Fruit fly (Drosophila melanogaster) whole organism, embryonic: ENCODE measurements around the gene CG6693.

ENCODE experiments used
- Abd-B ChIP-seq: fragments of 200-800 bp; sonication (Bioruptor generic); optimal IDR thresholded peaks from 2 replicates; lab custom pipeline; 2018; ENCODE audit warnings: missing biosample characterization, mild to moderate bottlenecking, missing genetic modification characterization, moderate library complexity
- Atf-2 ChIP-seq: fragments of 200-800 bp; sonication (Bioruptor generic); optimal IDR thresholded peaks from 2 replicates; lab custom pipeline; 2016; ENCODE audit warnings: missing biosample characterization, missing genetic modification characterization
- Atf3 ChIP-seq: fragments of 200-800 bp; sonication (Bioruptor generic); optimal IDR thresholded peaks from 3 replicates; lab custom pipeline; 2016; ENCODE audit warnings: missing biosample characterization, missing genetic modification characterization
- Awh ChIP-seq: fragments of 200-800 bp; sonication (Bioruptor generic); IDR thresholded peaks from 2 replicates; pipeline ENCODE4, ENCODE4 v1.3.6; 2022; ENCODE audit warnings: missing biosample characterization, missing genetic modification characterization
- CG11093 ChIP-seq: fragments of 200-800 bp; sonication (Bioruptor generic); IDR thresholded peaks from 3 replicates; pipeline ENCODE4 v1.3.6; 2022; ENCODE audit warnings: missing biosample characterization, missing genetic modification characterization
- CG12236 ChIP-seq: fragments of 200-800 bp; sonication (Bioruptor generic); optimal IDR thresholded peaks from 2 replicates; lab custom pipeline; 2016; ENCODE audit warnings: missing biosample characterization, missing genetic modification characterization
- CG17568 ChIP-seq: fragments of 200-800 bp; sonication (Bioruptor generic); optimal IDR thresholded peaks from 2 replicates; lab custom pipeline; 2018; ENCODE audit warnings: missing biosample characterization, mild to moderate bottlenecking, missing genetic modification characterization, moderate library complexity
- CG2120 ChIP-seq: fragments of 200-800 bp; sonication (Bioruptor generic); optimal IDR thresholded peaks from 3 replicates; lab custom pipeline; 2016; ENCODE audit warnings: missing biosample characterization, missing genetic modification characterization
- CG3838 ChIP-seq: fragments of 200-800 bp; sonication (Bioruptor generic); optimal IDR thresholded peaks from 3 replicates; lab custom pipeline; 2016; ENCODE audit warnings: missing biosample characterization, missing genetic modification characterization
- CG4707 ChIP-seq: fragments of 200-800 bp; sonication (Bioruptor generic); optimal IDR thresholded peaks from 2 replicates; lab custom pipeline; 2018; ENCODE audit warnings: missing biosample characterization, mild to moderate bottlenecking, missing genetic modification characterization, moderate library complexity
- CG6272 ChIP-seq: fragments of 200-800 bp; sonication (Bioruptor generic); IDR thresholded peaks from 2 replicates; pipeline ENCODE4 v1.3.6; 2022; ENCODE audit warnings: missing biosample characterization, missing genetic modification characterization
- CG6765 ChIP-seq: fragments of 200-800 bp; sonication (Bioruptor generic); optimal IDR thresholded peaks from 3 replicates; lab custom pipeline; 2017; ENCODE audit warnings: missing biosample characterization, mild to moderate bottlenecking, missing genetic modification characterization
- CG8281 ChIP-seq: fragments of 200-800 bp; sonication (Bioruptor generic); optimal IDR thresholded peaks from 2 replicates; lab custom pipeline; 2018; ENCODE audit warnings: missing biosample characterization, mild to moderate bottlenecking, missing genetic modification characterization, moderate library complexity
- CG9876 ChIP-seq: fragments of 200-800 bp; sonication (Bioruptor generic); optimal IDR thresholded peaks from 2 replicates; lab custom pipeline; 2016; ENCODE audit warnings: missing biosample characterization, missing genetic modification characterization
- Dll ChIP-seq: fragments of 200-800 bp; sonication (Bioruptor generic); IDR thresholded peaks from 4 replicates; pipeline ENCODE4 v1.3.6; 2022; ENCODE audit warnings: missing biosample characterization, missing genetic modification characterization; ENCODE audit not compliant: partially characterized antibody
- Ets65A ChIP-seq: fragments of 200-800 bp; sonication (Bioruptor generic); peaks from one replicate; lab custom pipeline; 2016; ENCODE audit warnings: missing biosample characterization, missing genetic modification characterization
- Ets97D ChIP-seq: fragments of 200-800 bp; sonication (Bioruptor generic); optimal IDR thresholded peaks from 3 replicates; lab custom pipeline; 2016; ENCODE audit warnings: missing biosample characterization, missing genetic modification characterization
- Hmx ChIP-seq: fragments of 200-800 bp; sonication (Bioruptor generic); optimal IDR thresholded peaks from 2 replicates; lab custom pipeline; 2016; ENCODE audit warnings: missing biosample characterization, missing genetic modification characterization
- Kr ChIP-seq: fragments of 200-800 bp; sonication (Bioruptor generic); optimal IDR thresholded peaks from 2 replicates; lab custom pipeline; 2017; ENCODE audit warnings: missing biosample characterization, mild to moderate bottlenecking, missing genetic modification characterization
- Mad ChIP-seq: fragments of 200-800 bp; sonication (Bioruptor generic); optimal IDR thresholded peaks from 2 replicates; lab custom pipeline; 2016; ENCODE audit warnings: missing biosample characterization, missing genetic modification characterization
- Mes4 ChIP-seq: fragments of 200-800 bp; sonication (Bioruptor generic); optimal IDR thresholded peaks from 2 replicates; lab custom pipeline; 2016; ENCODE audit warnings: missing biosample characterization, missing genetic modification characterization
- Oaz ChIP-seq: fragments of 200-800 bp; sonication (Bioruptor generic); IDR thresholded peaks from 2 replicates; pipeline ENCODE4 v1.3.6; 2022; ENCODE audit warnings: missing biosample characterization, missing genetic modification characterization
- Opbp ChIP-seq: fragments of 200-800 bp; sonication (Bioruptor generic); IDR thresholded peaks from 3 replicates; pipeline ENCODE4 v1.3.6; 2022; ENCODE audit warnings: missing biosample characterization, missing genetic modification characterization; ENCODE audit not compliant: partially characterized antibody
- Ravus ChIP-seq: fragments of 200-800 bp; sonication (Bioruptor generic); IDR thresholded peaks from 2 replicates; pipeline ENCODE4 v1.3.6; 2022; ENCODE audit warnings: missing biosample characterization, missing genetic modification characterization
- Six4 ChIP-seq: fragments of 200-800 bp; sonication (Bioruptor generic); optimal IDR thresholded peaks from 2 replicates; lab custom pipeline; 2016; ENCODE audit warnings: missing biosample characterization, missing genetic modification characterization
- Sry-β ChIP-seq: fragments of 200-800 bp; sonication (Bioruptor generic); optimal IDR thresholded peaks from 2 replicates; lab custom pipeline; 2018; ENCODE audit warnings: missing biosample characterization, mild to moderate bottlenecking, missing genetic modification characterization, moderate library complexity
- ara ChIP-seq: fragments of 200-800 bp; sonication (Bioruptor generic); IDR thresholded peaks from 2 replicates; pipeline ENCODE4 v1.3.6; 2022; ENCODE audit warnings: missing biosample characterization, missing genetic modification characterization
- cad ChIP-seq: fragments of >200 bp; optimal IDR thresholded peaks from 2 replicates; lab custom pipeline; 2017; ENCODE audit warnings: missing biosample characterization, missing genetic modification characterization
- cato ChIP-seq: fragments of 200-800 bp; sonication (Bioruptor generic); optimal IDR thresholded peaks from 2 replicates; lab custom pipeline; 2016; ENCODE audit warnings: missing biosample characterization, missing genetic modification characterization, borderline replicate concordance
- cwo ChIP-seq: fragments of 200-800 bp; sonication (Bioruptor generic); optimal IDR thresholded peaks from 3 replicates; lab custom pipeline; 2017; ENCODE audit warnings: missing biosample characterization, missing genetic modification characterization, mild to moderate bottlenecking, moderate library complexity, missing genetic modification reagents
- dmrt11E ChIP-seq: fragments of 200-800 bp; sonication (Bioruptor generic); optimal IDR thresholded peaks from 3 replicates; lab custom pipeline; 2018; ENCODE audit warnings: missing biosample characterization, mild to moderate bottlenecking, missing genetic modification characterization, moderate library complexity
- dmrt99B ChIP-seq: fragments of 200-800 bp; sonication (Bioruptor generic); optimal IDR thresholded peaks from 2 replicates; lab custom pipeline; 2018; ENCODE audit warnings: missing biosample characterization, mild to moderate bottlenecking, missing genetic modification characterization, moderate library complexity
- fd3F ChIP-seq: fragments of 200-800 bp; sonication (Bioruptor generic); optimal IDR thresholded peaks from 2 replicates; lab custom pipeline; 2018; ENCODE audit warnings: missing biosample characterization, mild to moderate bottlenecking, missing genetic modification characterization, moderate library complexity
- gem ChIP-seq: fragments of 200-800 bp; sonication (Bioruptor generic); optimal IDR thresholded peaks from 2 replicates; lab custom pipeline; 2019; ENCODE audit warnings: missing biosample characterization, mild to moderate bottlenecking, missing genetic modification characterization, moderate library complexity
- grau ChIP-seq: fragments of 200-800 bp; optimal IDR thresholded peaks from 3 replicates; lab custom pipeline; 2019; ENCODE audit warnings: missing biosample characterization, mild to moderate bottlenecking, missing genetic modification characterization, moderate library complexity
- grn ChIP-seq: fragments of 200-800 bp; sonication (Bioruptor generic); optimal IDR thresholded peaks from 3 replicates; lab custom pipeline; 2017; ENCODE audit warnings: missing biosample characterization, missing genetic modification characterization
- gsb-n ChIP-seq: fragments of 200-800 bp; sonication (Bioruptor generic); optimal IDR thresholded peaks from 3 replicates; lab custom pipeline; 2018; ENCODE audit warnings: missing biosample characterization, mild to moderate bottlenecking, missing genetic modification characterization
- gt ChIP-seq: fragments of 200-800 bp; sonication (Bioruptor generic); IDR thresholded peaks from 2 replicates; pipeline ENCODE4 v1.3.6; 2022; ENCODE audit warnings: missing biosample characterization, missing genetic modification characterization
- hbn ChIP-seq: fragments of 200-800 bp; sonication (Bioruptor generic); IDR thresholded peaks from 2 replicates; pipeline ENCODE4 v1.3.6; 2022; ENCODE audit warnings: missing biosample characterization, missing genetic modification characterization; ENCODE audit not compliant: partially characterized antibody
- inv ChIP-seq: fragments of 200-800 bp; sonication (Bioruptor generic); IDR thresholded peaks from 2 replicates; pipeline ENCODE4 v1.3.6; 2022; ENCODE audit warnings: missing biosample characterization, missing genetic modification characterization; ENCODE audit not compliant: partially characterized antibody
- ken ChIP-seq: fragments of 200-800 bp; sonication (Bioruptor generic); IDR thresholded peaks from 3 replicates; pipeline ENCODE4 v1.3.6; 2022; ENCODE audit warnings: missing biosample characterization, missing genetic modification characterization
- lbe ChIP-seq: fragments of 200-800 bp; sonication (Bioruptor generic); optimal IDR thresholded peaks from 2 replicates; lab custom pipeline; 2016; ENCODE audit warnings: missing biosample characterization, mild to moderate bottlenecking, missing genetic modification characterization
- ro ChIP-seq: fragments of 200-800 bp; sonication (Bioruptor generic); IDR thresholded peaks from 2 replicates; pipeline ENCODE4 v1.3.6; 2022; ENCODE audit warnings: missing biosample characterization, missing genetic modification characterization
- run ChIP-seq: fragments of 200-800 bp; sonication (Bioruptor generic); optimal IDR thresholded peaks from 3 replicates; lab custom pipeline; 2018; ENCODE audit warnings: missing biosample characterization, mild to moderate bottlenecking, missing genetic modification characterization
- salm ChIP-seq: fragments of 200-800 bp; sonication (Bioruptor generic); optimal IDR thresholded peaks from 2 replicates; lab custom pipeline; 2018; ENCODE audit warnings: missing biosample characterization, mild to moderate bottlenecking, missing genetic modification characterization
- sens ChIP-seq: fragments of 200-800 bp; sonication (Bioruptor generic); peaks from one replicate; lab custom pipeline; 2016; ENCODE audit warnings: missing biosample characterization, missing genetic modification characterization
- shn ChIP-seq: fragments of 200-800 bp; sonication (Bioruptor generic); optimal IDR thresholded peaks from 3 replicates; lab custom pipeline; 2016; ENCODE audit warnings: missing biosample characterization, missing genetic modification characterization
- slbo ChIP-seq: fragments of 200-800 bp; sonication (Bioruptor generic); IDR thresholded peaks from 2 replicates; pipeline ENCODE4 v1.3.6; 2022; ENCODE audit warnings: missing biosample characterization, missing genetic modification characterization
- sqz ChIP-seq: fragments of 200-800 bp; sonication (Bioruptor generic); optimal IDR thresholded peaks from 3 replicates; lab custom pipeline; 2018; ENCODE audit warnings: missing biosample characterization, mild to moderate bottlenecking, missing genetic modification characterization
- toy ChIP-seq: fragments of 200-800 bp; sonication (Bioruptor generic); IDR thresholded peaks from 2 replicates; pipeline ENCODE4 v1.3.6; 2022; ENCODE audit warnings: missing biosample characterization, missing genetic modification characterization
- tup ChIP-seq: fragments of 200-800 bp; sonication (Bioruptor generic); optimal IDR thresholded peaks from 2 replicates; lab custom pipeline; 2016; ENCODE audit warnings: missing biosample characterization, mild to moderate bottlenecking, missing genetic modification characterization, moderate library complexity
- zen2 ChIP-seq: fragments of 200-800 bp; sonication (Bioruptor generic); IDR thresholded peaks from 3 replicates; pipeline ENCODE4 v1.3.6; 2022; ENCODE audit warnings: missing biosample characterization, missing genetic modification characterization; ENCODE audit not compliant: partially characterized antibody

The CG6693 gene

dm6 chr3R:11234918-11235371 lies 13.5 kb upstream of the CG6693 start, which contains the start of the genes Arfip and CG17721 (continued):
- TF ChIP-seq Dll (GFP tag; lab: Robert Waterston, UW) = no peak
- TF ChIP-seq sens (GFP tag; lab: Kevin White, UChicago) = peak; percentile 88
- TF ChIP-seq Atf3 (GFP tag; lab: Kevin White, UChicago) = no peak
- no peak for TF ChIP-seq Awh (GFP tag; lab: Robert Waterston, UW)
- no peak for TF ChIP-seq CG12236 (GFP tag; lab: Kevin White, UChicago)
- TF ChIP-seq CG6272 (GFP tag; lab: Robert Waterston, UW) = no peak
- no peak for TF ChIP-seq shn
- TF ChIP-seq CG6765 (GFP tag; lab: Kevin White, UChicago) = no peak
- TF ChIP-seq hbn (GFP tag; lab: Robert Waterston, UW) = no peak
- no peak for TF ChIP-seq Mad
- TF ChIP-seq Opbp (GFP tag; lab: Robert Waterston, UW) = peak; percentile 46; the same call in 2 of the 3 replicates
- no peak for TF ChIP-seq CG8281 (tag; lab: Kevin White, UChicago)
- TF ChIP-seq salm (tag; lab: Kevin White, UChicago) = no peak
- TF ChIP-seq run (tag; lab: Kevin White, UChicago) = no peak
- peak; percentile 53 for TF ChIP-seq Ets97D
- no peak for TF ChIP-seq zen2 (GFP tag; lab: Robert Waterston, UW)
- TF ChIP-seq grn (GFP tag; lab: Kevin White, UChicago) = no peak
- TF ChIP-seq fd3F (GFP tag; lab: Kevin White, UChicago) = no peak
- TF ChIP-seq gt (GFP tag; lab: Robert Waterston, UW) = no peak
- TF ChIP-seq CG2120 (GFP tag; lab: Kevin White, UChicago) = no peak
- TF ChIP-seq gem (tag; lab: Kevin White, UChicago) = no peak
- TF ChIP-seq Six4 (GFP tag; lab: Kevin White, UChicago) = no peak
- no peak for TF ChIP-seq ken (GFP tag; lab: Robert Waterston, UW)
- peak; percentile 59 for TF ChIP-seq Ets65A (GFP tag; lab: Kevin White, UChicago)
- TF ChIP-seq Oaz (GFP tag; lab: Robert Waterston, UW) = no peak
- TF ChIP-seq ro (GFP tag; lab: Robert Waterston, UW) = no peak
- TF ChIP-seq sqz (GFP tag; lab: Kevin White, UChicago) = no peak
- TF ChIP-seq lbe (GFP tag; lab: Kevin White, UChicago) = no peak
- TF ChIP-seq CG3838 = no peak
- TF ChIP-seq inv (GFP tag; lab: Robert Waterston, UW) = no peak
- no peak for TF ChIP-seq cad
- TF ChIP-seq dmrt11E (tag; lab: Kevin White, UChicago) = no peak
- TF ChIP-seq CG9876 (GFP tag; lab: Kevin White, UChicago) = no peak
- TF ChIP-seq CG4707 = no peak
- no peak for TF ChIP-seq cwo (GFP tag; lab: Kevin White, UChicago)
- no peak for TF ChIP-seq ara (GFP tag; lab: Robert Waterston, UW)
- no peak for TF ChIP-seq CG11093 (GFP tag; lab: Robert Waterston, UW)
- no peak for TF ChIP-seq Kr
- no peak for TF ChIP-seq tup (GFP tag; lab: Kevin White, UChicago)
- TF ChIP-seq Sry-β = no peak
- TF ChIP-seq slbo (GFP tag; lab: Robert Waterston, UW) = no peak
- TF ChIP-seq Ravus = no peak
- TF ChIP-seq grau (tag; lab: Kevin White, UChicago) = peak; percentile 20
- no peak for TF ChIP-seq Hmx (GFP tag; lab: Kevin White, UChicago)
- no peak for TF ChIP-seq toy (GFP tag; lab: Robert Waterston, UW)
- no peak for TF ChIP-seq cato (GFP tag; lab: Kevin White, UChicago)
- no peak for TF ChIP-seq Atf-2 (GFP tag; lab: Kevin White, UChicago)
- TF ChIP-seq dmrt99B (tag; lab: Kevin White, UChicago) = no peak
- TF ChIP-seq Mes4 (GFP tag; lab: Kevin White, UChicago) = no peak
- TF ChIP-seq gsb-n (tag; lab: Kevin White, UChicago) = no peak
- TF ChIP-seq CG17568 = no peak
- TF ChIP-seq Abd-B = no peak
